Worm (Caenorhabditis elegans): ENCODE results near the gene lst-5.
A peak's percentile ranks its signal among the peaks of the same experiment; 100 is the strongest.

Gene lst-5

DNA sequence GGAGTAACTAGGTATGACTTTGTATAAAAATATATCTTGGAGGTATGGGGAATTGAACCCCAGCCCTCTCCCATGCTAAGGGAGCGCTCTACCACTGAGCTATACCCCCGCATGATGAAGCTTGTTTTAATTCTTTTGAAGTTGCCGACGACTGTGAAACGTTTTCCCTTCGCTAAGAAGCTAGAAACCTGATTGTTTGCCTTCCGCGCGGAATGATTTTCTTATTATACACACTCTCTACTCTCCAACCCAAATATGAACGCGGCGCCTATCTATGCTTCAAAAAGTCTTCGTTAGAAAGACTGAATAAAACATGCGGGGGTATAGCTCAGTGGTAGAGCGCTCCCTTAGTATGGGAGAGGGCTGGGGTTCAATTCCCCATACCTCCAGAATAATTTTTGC lies 19.8 kb upstream of the lst-5 start (continued):
- 0 out of 2 replicates have a peak, but pooled peaks have one; percentile 42 for TF ChIP-seq ztf-25 (GFP tag; IDR thresholded peaks at IDR 0.05)
- no peak for TF ChIP-seq unc-130 (GFP tag; optimal IDR thresholded peaks at IDR 0.05)
- peak; percentile 76; the same call in 1 of the 2 replicates for TF ChIP-seq Y79H2A.3 (GFP tag; conservative IDR thresholded peaks at IDR 0.05)
- peak; percentile 34 for TF ChIP-seq snpc-1.3 (tag; optimal IDR thresholded peaks at IDR 0.05; ENCODE audit: insufficient read depth)
- TF ChIP-seq nhr-27 (tag; optimal IDR thresholded peaks at IDR 0.05) = no peak
- peak; percentile 47 for TF ChIP-seq nhr-90 (tag; optimal IDR thresholded peaks at IDR 0.05)
- TF ChIP-seq Y53G8AR.9 (GFP tag; conservative IDR thresholded peaks at IDR 0.05) = no peak
- TF ChIP-seq ztf-18 (tag; optimal IDR thresholded peaks at IDR 0.05) = peak; percentile 51
- no peak for TF ChIP-seq ztf-3 (GFP tag; optimal IDR thresholded peaks at IDR 0.05)
- no peak for TF ChIP-seq cebp-1 (GFP tag; IDR thresholded peaks at IDR 0.05)
- TF ChIP-seq cebp-1 (tag; optimal IDR thresholded peaks at IDR 0.05) = peak; percentile 35
- peak; percentile 26 for TF ChIP-seq F49E8.2 (tag; optimal IDR thresholded peaks at IDR 0.05; ENCODE audit: insufficient read depth)
- TF ChIP-seq dpl-1 (GFP tag; optimal IDR thresholded peaks at IDR 0.05) = no peak
- peak; percentile 3 for TF ChIP-seq B0035.1 (tag; optimal IDR thresholded peaks at IDR 0.05)
- TF ChIP-seq ZK185.1 (tag; optimal IDR thresholded peaks at IDR 0.05; ENCODE audit: poor library complexity, severe bottlenecking) = peak; percentile 66
- TF ChIP-seq sdz-38 (tag; optimal IDR thresholded peaks at IDR 0.05) = no peak
- 0 out of 2 replicates have a peak, but pooled peaks have one; percentile 19 for TF ChIP-seq cebp-2 (GFP tag; IDR thresholded peaks at IDR 0.05)
- 0 out of 2 replicates have a peak, but pooled peaks have one; percentile 48 for TF ChIP-seq ceh-58 (GFP tag; IDR thresholded peaks at IDR 0.05)
- peak; percentile 72 for TF ChIP-seq him-1 (tag; optimal IDR thresholded peaks at IDR 0.05)
- no peak for TF ChIP-seq ztf-28 (GFP tag; IDR thresholded peaks at IDR 0.05)
- no peak for TF ChIP-seq hlh-12 (tag; optimal IDR thresholded peaks at IDR 0.05)
- no peak for TF ChIP-seq F52B5.7 (tag; optimal IDR thresholded peaks at IDR 0.05)
- TF ChIP-seq madf-6 (GFP tag; IDR thresholded peaks at IDR 0.05) = peak; percentile 57
- TF ChIP-seq hrde-1 (tag; optimal IDR thresholded peaks at IDR 0.05; ENCODE audit: borderline replicate concordance) = peak; percentile 34
- peak; percentile 52; the same call in 1 of the 2 replicates for TF ChIP-seq D2030.7 (GFP tag; IDR thresholded peaks at IDR 0.05)
- TF ChIP-seq ztf-6 (GFP tag; IDR thresholded peaks at IDR 0.05) = 0 out of 2 replicates have a peak, but pooled peaks have one; percentile 4
- TF ChIP-seq fkh-3 (tag; optimal IDR thresholded peaks at IDR 0.05) = no peak
- 0 out of 2 replicates have a peak, but pooled peaks have one; percentile 9 for TF ChIP-seq madf-8 (GFP tag; conservative IDR thresholded peaks at IDR 0.05)
- no peak for TF ChIP-seq lsy-27 (tag; optimal IDR thresholded peaks at IDR 0.05; ENCODE audit: borderline replicate concordance, insufficient read depth)
- peak; percentile 79 for TF ChIP-seq B0261.1 (tag; optimal IDR thresholded peaks at IDR 0.05)
- TF ChIP-seq bed-1 (GFP tag; IDR thresholded peaks at IDR 0.05) = no peak
- TF ChIP-seq mes-4 (tag; optimal IDR thresholded peaks at IDR 0.05) = peak; percentile 62
- 0 out of 2 replicates have a peak, but pooled peaks have one; percentile 55 for TF ChIP-seq dox-1 (GFP tag; IDR thresholded peaks at IDR 0.05)
- TF ChIP-seq let-526 (GFP tag; IDR thresholded peaks at IDR 0.05) = 0 out of 2 replicates have a peak, but pooled peaks have one; percentile 26
- TF ChIP-seq F37B4.10 (GFP tag; IDR thresholded peaks at IDR 0.05) = no peak
- peak; percentile 16 for TF ChIP-seq F23B12.7 (tag; optimal IDR thresholded peaks at IDR 0.05; ENCODE audit: insufficient read depth)
- no peak for TF ChIP-seq ekl-4 (GFP tag; IDR thresholded peaks at IDR 0.05)
- TF ChIP-seq hmg-20 (GFP tag; IDR thresholded peaks at IDR 0.05) = no peak
- no peak for TF ChIP-seq ets-4 (GFP tag; optimal IDR thresholded peaks at IDR 0.05)
- TF ChIP-seq hmg-1.2 (GFP tag; IDR thresholded peaks at IDR 0.05) = peak; percentile 54
- TF ChIP-seq ceh-91 (GFP tag; IDR thresholded peaks at IDR 0.05) = no peak
- peak; percentile 39; the same call in 1 of the 2 replicates for TF ChIP-seq B0336.3 (GFP tag; IDR thresholded peaks at IDR 0.05)
- TF ChIP-seq aptf-3 (GFP tag; IDR thresholded peaks at IDR 0.05) = no peak
- no peak for TF ChIP-seq Y56A3A.18 (GFP tag; IDR thresholded peaks at IDR 0.05)
- TF ChIP-seq K11D2.4 (GFP tag; IDR thresholded peaks at IDR 0.05) = peak; percentile 48; the same call in 1 of the 2 replicates
- no peak for TF ChIP-seq Y53F4B.3 (GFP tag; IDR thresholded peaks at IDR 0.05)
- TF ChIP-seq efl-1 (GFP tag; optimal IDR thresholded peaks at IDR 0.05) = no peak
- peak; percentile 68 for TF ChIP-seq die-1 (tag; optimal IDR thresholded peaks at IDR 0.05)

Data from whole organism, young adult.